Worm (Caenorhabditis elegans) whole organism, L3 larva: ENCODE results near the gene aagr-4.
A peak's percentile ranks its signal among the peaks of the same experiment; 100 is the strongest.

ENCODE experiments used
- ceh-82 ChIP-seq: fragments of 150-350 bp; optimal IDR thresholded peaks from 2 replicates; lab custom pipeline; 2014; ENCODE audit warnings: missing biosample characterization, missing genetic modification characterization
- ceh-9 ChIP-seq: sonication (generic microtip); optimal IDR thresholded peaks from 2 replicates; lab custom pipeline; 2018; ENCODE audit warnings: missing biosample characterization, missing genetic modification characterization
- daf-12 ChIP-seq: fragments of 150-350 bp; optimal IDR thresholded peaks from 2 replicates; lab custom pipeline; 2014; ENCODE audit warnings: missing biosample characterization, missing genetic modification reagents, missing genetic modification characterization
- nhr-23 ChIP-seq: fragments of 150-350 bp; optimal IDR thresholded peaks from 2 replicates; lab custom pipeline; 2014; ENCODE audit warnings: missing biosample characterization, missing genetic modification reagents, missing genetic modification characterization
- nhr-25 ChIP-seq: sonication (generic microtip); optimal IDR thresholded peaks from 2 replicates; lab custom pipeline; 2017; ENCODE audit warnings: missing biosample characterization, missing genetic modification characterization
- nhr-28 ChIP-seq: fragments of 150-350 bp; optimal IDR thresholded peaks from 2 replicates; lab custom pipeline; 2014; ENCODE audit warnings: missing biosample characterization, missing genetic modification characterization
- nhr-77 ChIP-seq: fragments of 150-350 bp; optimal IDR thresholded peaks from 2 replicates; lab custom pipeline; 2014; ENCODE audit warnings: missing biosample characterization, missing genetic modification characterization
- unc-39 ChIP-seq: sonication (generic microtip); optimal IDR thresholded peaks from 4 replicates; lab custom pipeline; 2017; ENCODE audit warnings: missing biosample characterization, missing genetic modification characterization
- unc-62 ChIP-seq: fragments of 150-350 bp; sonication (generic microtip); optimal IDR thresholded peaks from 4 replicates; lab custom pipeline; 2014; ENCODE audit warnings: missing biosample characterization, missing genetic modification reagents, missing genetic modification characterization
- ztf-11 ChIP-seq: fragments of 150-350 bp; optimal IDR thresholded peaks from 2 replicates; lab custom pipeline; 2014; ENCODE audit warnings: missing biosample characterization, missing genetic modification characterization
- ztf-4 ChIP-seq: fragments of 150-350 bp; optimal IDR thresholded peaks from 2 replicates; lab custom pipeline; 2014; ENCODE audit warnings: missing biosample characterization, missing genetic modification characterization

DNA sequence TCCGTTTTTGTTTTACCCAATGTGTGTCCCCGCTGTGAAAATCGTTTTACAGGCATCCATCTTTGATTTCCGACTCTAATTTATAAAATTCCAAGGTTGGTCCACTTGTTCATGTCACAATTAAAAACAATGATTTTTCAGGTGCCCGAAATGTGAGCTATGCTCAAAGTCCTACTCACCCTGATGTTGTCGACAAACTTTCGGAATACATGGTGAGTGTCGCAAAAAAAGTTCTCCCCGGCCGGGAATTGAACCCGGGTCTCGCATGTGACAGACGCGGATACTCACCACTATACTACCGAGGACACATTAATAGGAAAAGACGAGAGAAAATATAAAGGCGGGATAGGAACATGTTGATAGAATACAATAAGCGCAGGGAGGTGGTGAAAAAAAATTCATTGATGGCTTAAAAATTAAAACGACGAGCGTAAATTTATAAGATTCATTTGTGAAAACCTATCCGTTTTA is 29.2 kb downstream of the aagr-4 start, which contains the start of gene egl-17:
- TF ChIP-seq ceh-82 (tag; lab: Kevin White, UChicago) (peak; percentile 62), nhr-28 (no peak), unc-39 (no peak), ceh-9 (tag; lab: Kevin White, UChicago) (no peak), nhr-77 (tag; lab: Kevin White, UChicago) (peak; percentile 57), ztf-4 (tag; lab: Kevin White, UChicago) (no peak), daf-12 (tag; lab: Kevin White, UChicago) (no peak), nhr-25 (tag; lab: Kevin White, UChicago) (no peak), unc-62 (GFP tag; lab: Kevin White, UChicago) (no peak), ztf-11 (tag; lab: Kevin White, UChicago) (no peak), nhr-23 (no peak)
